Worm (Caenorhabditis elegans): ENCODE measurements around the gene algn-2.

DNA sequence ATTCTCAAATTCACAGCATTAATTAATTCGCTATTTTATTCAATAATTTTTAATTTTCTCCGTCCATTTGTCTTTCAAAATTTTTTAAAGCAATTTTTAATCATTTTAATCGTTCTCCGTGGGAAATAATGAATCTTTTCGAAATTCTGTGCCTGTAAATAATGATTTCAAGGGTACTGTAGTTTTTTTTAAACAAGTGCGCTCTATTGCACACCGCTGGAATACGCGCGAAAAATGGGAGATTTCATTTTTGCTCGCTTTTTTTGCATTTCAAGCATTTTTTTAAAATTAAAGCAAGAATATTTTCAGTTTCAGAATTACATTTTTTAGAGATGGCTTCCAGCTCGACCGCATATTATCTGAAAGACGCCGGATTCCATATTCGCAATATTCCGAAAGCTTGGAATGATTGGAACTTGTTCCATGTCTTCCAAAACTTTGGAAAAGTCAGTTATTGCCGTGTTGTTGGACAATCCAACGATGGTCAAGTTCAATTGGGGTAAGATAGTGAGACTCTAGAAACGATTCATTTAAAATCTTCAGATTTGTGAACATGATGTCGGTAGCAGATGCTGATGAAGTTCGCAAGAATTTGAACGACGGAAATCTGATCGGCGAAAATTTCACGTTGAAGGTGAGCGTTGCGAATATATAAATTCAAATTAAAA lies 46.0 kb downstream of the algn-2 start, which contains the start of gene tofu-6:
- no peak for TF ChIP-seq egl-5 (tag; optimal IDR thresholded peaks at IDR 0.05)
- no peak for TF ChIP-seq ama-1 (optimal IDR thresholded peaks at IDR 0.05)
- TF ChIP-seq zag-1 (tag; optimal IDR thresholded peaks at IDR 0.05): no peak
- TF ChIP-seq jun-1 (tag; optimal IDR thresholded peaks at IDR 0.05): no peak
- TF ChIP-seq lin-39 (tag; optimal IDR thresholded peaks at IDR 0.05): no peak
- no peak for TF ChIP-seq elt-2 (tag; optimal IDR thresholded peaks at IDR 0.05)
- no peak for TF ChIP-seq ZK546.5 (tag; optimal IDR thresholded peaks at IDR 0.05)
- no peak for TF ChIP-seq nhr-76 (tag; optimal IDR thresholded peaks at IDR 0.05)
- no peak for TF ChIP-seq fos-1 (tag; optimal IDR thresholded peaks at IDR 0.05)
- TF ChIP-seq unc-62 (GFP tag; optimal IDR thresholded peaks at IDR 0.05): no peak

Measured in whole organism, L3 larva.